Worm (Caenorhabditis elegans) whole organism, young adult: ENCODE results near the gene psa-3.

Experiments used
- F33H1.4 ChIP-seq: fragments of 200-800 bp; sonication (Bioruptor generic); IDR thresholded peaks from 2 replicates; pipeline ENCODE4 v1.3.6; 2022; ENCODE audit warnings: missing genetic modification reagents, missing genetic modification characterization, missing compliant biosample characterization
- attf-6 ChIP-seq: fragments of 200-800 bp; sonication (Bioruptor generic); IDR thresholded peaks from 2 replicates; pipeline ENCODE4 v1.3.6; 2022; ENCODE audit warnings: missing genetic modification reagents, missing genetic modification characterization, missing compliant biosample characterization
- egl-18 ChIP-seq: fragments of 200-800 bp; sonication (Bioruptor generic); IDR thresholded peaks from 2 replicates; pipeline ENCODE4 v1.3.6; 2022; ENCODE audit warnings: missing genetic modification reagents, missing genetic modification characterization, missing compliant biosample characterization
- lsy-27 ChIP-seq: sonication (generic microtip); optimal IDR thresholded peaks from 2 replicates; lab custom pipeline; 2017; ENCODE audit warnings: missing genetic modification characterization, mild to moderate bottlenecking, missing compliant biosample characterization, antibody characterized with exemption, missing genotype, borderline replicate concordance; ENCODE audit not compliant: insufficient read depth
- madf-6 ChIP-seq: fragments of 200-800 bp; sonication (Bioruptor generic); IDR thresholded peaks from 2 replicates; pipeline ENCODE4 v1.3.6; 2022; ENCODE audit warnings: missing genetic modification reagents, missing genetic modification characterization, missing compliant biosample characterization
- nfya-1 ChIP-seq: sonication (generic microtip); optimal IDR thresholded peaks from 2 replicates; lab custom pipeline; 2017; ENCODE audit warnings: antibody characterized with exemption, missing compliant biosample characterization, missing genetic modification characterization, borderline replicate concordance; ENCODE audit not compliant: insufficient read depth
- rcor-1 ChIP-seq: fragments of 200-800 bp; sonication (Bioruptor generic); IDR thresholded peaks from 2 replicates; pipeline ENCODE4 v1.3.6; 2022; ENCODE audit warnings: missing genetic modification reagents, missing genetic modification characterization, missing compliant biosample characterization
- snpc-4 ChIP-seq, 5 experiments: fragments of 150-350 bp in 1 of 5; sonication (generic microtip) in 4 of 5; optimal IDR thresholded peaks; 2 replicates each; lab custom pipeline; 2014 to 2018; ENCODE audit warnings: missing genetic modification characterization in 5 of 5, missing biosample characterization in 3 of 5, antibody characterized with exemption in 2 of 5, mild to moderate bottlenecking in 2 of 5, missing compliant biosample characterization in 2 of 5, missing genotype in 2 of 5, moderate library complexity in 2 of 5, missing genetic modification reagents in 1 of 5
- unc-130 ChIP-seq: sonication (generic microtip); optimal IDR thresholded peaks from 2 replicates; lab custom pipeline; 2016; ENCODE audit warnings: missing genetic modification reagents, missing genetic modification characterization, missing compliant biosample characterization
- unc-62 ChIP-seq: fragments of 150-350 bp; optimal IDR thresholded peaks from 2 replicates; lab custom pipeline; 2014; ENCODE audit warnings: missing biosample characterization, missing genetic modification reagents, missing genetic modification characterization
- xnd-1 ChIP-seq: sonication (generic microtip); optimal IDR thresholded peaks from 2 replicates; lab custom pipeline; 2016; ENCODE audit warnings: missing genotype, missing genetic modification reagents, missing genetic modification characterization, missing compliant biosample characterization
- ztf-22 ChIP-seq: fragments of 200-800 bp; sonication (Bioruptor generic); optimal IDR thresholded peaks from 2 replicates; lab custom pipeline; 2018; ENCODE audit warnings: mild to moderate bottlenecking, missing genetic modification characterization, moderate library complexity, missing compliant biosample characterization

- no peak for TF ChIP-seq unc-130 (GFP tag; lab: Kevin White, UChicago)
- TF ChIP-seq rcor-1 (GFP tag; lab: Robert Waterston, UW) = no peak
- no peak for TF ChIP-seq ztf-22 (GFP tag; lab: Kevin White, UChicago)
- TF ChIP-seq F33H1.4 (GFP tag; lab: Robert Waterston, UW) = no peak
- no peak for TF ChIP-seq lsy-27 (tag; lab: Kevin White, UChicago)
- no peak for TF ChIP-seq unc-62 (GFP tag; lab: Kevin White, UChicago)
- no peak for TF ChIP-seq attf-6 (GFP tag; lab: Robert Waterston, UW)
- no peak for TF ChIP-seq snpc-4 (GFP tag; optimal IDR thresholded peaks at IDR 0.05; lab: Kevin White, UChicago)
- no peak for TF ChIP-seq snpc-4 (tag; optimal IDR thresholded peaks at IDR 0.05; lab: Kevin White, UChicago)
- TF ChIP-seq egl-18 = no peak
- no peak for TF ChIP-seq xnd-1 (tag; lab: Kevin White, UChicago)
- no peak for TF ChIP-seq nfya-1 (tag; lab: Kevin White, UChicago)
- no peak for TF ChIP-seq madf-6
Observed at ce11 chrX:15375299-15375698, 32.4 kb upstream of the psa-3 start.
